Fruit fly (Drosophila melanogaster): Measurements from ENCODE around the gene Lectin-galC1.

The Lectin-galC1 gene

dm6 chr2L:19426330-19426781 lies 9.1 kb downstream of the Lectin-galC1 start, which contains the start of gene Pax (continued):
- TF ChIP-seq sob (GFP tag; IDR thresholded peaks at IDR 0.05) (no peak), Ets65A (GFP tag) (no peak), CG13624 (GFP tag; optimal IDR thresholded peaks at IDR 0.05) (no peak), unpg (GFP tag; optimal IDR thresholded peaks at IDR 0.05) (no peak), bbx (GFP tag; IDR thresholded peaks at IDR 0.05; ENCODE audit: partially characterized antibody) (peak; percentile 95), exex (tag; optimal IDR thresholded peaks at IDR 0.05) (no peak), danr (GFP tag; IDR thresholded peaks at IDR 0.05) (no peak), Doc2 (GFP tag; IDR thresholded peaks at IDR 0.05) (no peak), jing (GFP tag; optimal IDR thresholded peaks at IDR 0.05) (no peak), CG17328 (GFP tag; IDR thresholded peaks at IDR 0.05) (no peak), CG15073 (GFP tag; optimal IDR thresholded peaks at IDR 0.05) (no peak), CTCF (GFP tag; optimal IDR thresholded peaks at IDR 0.05) (no peak), run (tag; optimal IDR thresholded peaks at IDR 0.05) (no peak), CG17385 (GFP tag; optimal IDR thresholded peaks at IDR 0.05) (no peak), Sox100B (GFP tag; optimal IDR thresholded peaks at IDR 0.05) (no peak), Hmx (GFP tag; optimal IDR thresholded peaks at IDR 0.05) (no peak), chinmo (GFP tag; IDR thresholded peaks at IDR 0.05; ENCODE audit: partially characterized antibody) (peak; percentile 96), CHES-1-like (GFP tag; optimal IDR thresholded peaks at IDR 0.05) (no peak), tio (GFP tag; optimal IDR thresholded peaks at IDR 0.05) (no peak), ranshi (GFP tag; IDR thresholded peaks at IDR 0.05) (no peak; the same call in 1 of the 2 replicates), odd (GFP tag; optimal IDR thresholded peaks at IDR 0.05) (no peak), jigr1 (GFP tag; IDR thresholded peaks at IDR 0.05) (no peak), CG12744 (GFP tag; optimal IDR thresholded peaks at IDR 0.05) (no peak), TFAM (GFP tag; optimal IDR thresholded peaks at IDR 0.05) (no peak), pb (GFP tag; optimal IDR thresholded peaks at IDR 0.05) (no peak), CG6272 (GFP tag; IDR thresholded peaks at IDR 0.05) (no peak), Asciz (GFP tag; optimal IDR thresholded peaks at IDR 0.05) (no peak), al (GFP tag; IDR thresholded peaks at IDR 0.05) (no peak), lov (optimal IDR thresholded peaks at IDR 0.05) (no peak), lov (GFP tag; IDR thresholded peaks at IDR 0.05) (no peak), CG1024 (GFP tag; IDR thresholded peaks at IDR 0.05) (no peak), Dll (GFP tag; IDR thresholded peaks at IDR 0.05; ENCODE audit: partially characterized antibody) (peak; percentile 99), CG14965 (GFP tag; optimal IDR thresholded peaks at IDR 0.05; ENCODE audit: borderline replicate concordance) (no peak), pros (GFP tag; optimal IDR thresholded peaks at IDR 0.05) (peak; percentile 19), lab (GFP tag; optimal IDR thresholded peaks at IDR 0.05) (no peak), CG1529 (GFP tag; optimal IDR thresholded peaks at IDR 0.05) (no peak), eyg (GFP tag; optimal IDR thresholded peaks at IDR 0.05) (no peak), ro (GFP tag; IDR thresholded peaks at IDR 0.05) (no peak), az2 (GFP tag; optimal IDR thresholded peaks at IDR 0.05) (no peak), schlank (tag; optimal IDR thresholded peaks at IDR 0.05) (no peak), bsh (GFP tag; optimal IDR thresholded peaks at IDR 0.05) (no peak), dysf (GFP tag; IDR thresholded peaks at IDR 0.05) (no peak), lmd (GFP tag; IDR thresholded peaks at IDR 0.05) (no peak), Hr3 (GFP tag; optimal IDR thresholded peaks at IDR 0.05) (no peak), Ada2b (GFP tag; IDR thresholded peaks at IDR 0.05) (no peak), CG17612 (GFP tag; IDR thresholded peaks at IDR 0.05) (no peak), Aef1 (GFP tag; IDR thresholded peaks at IDR 0.05) (no peak), pan (optimal IDR thresholded peaks at IDR 0.05) (no peak), pan (GFP tag; optimal IDR thresholded peaks at IDR 0.05 in 1 of 2, IDR thresholded peaks at IDR 0.05 in 1 of 2) (no peak), stwl (tag; optimal IDR thresholded peaks at IDR 0.05) (peak; percentile 31), ssp (GFP tag; IDR thresholded peaks at IDR 0.05) (no peak), mam (GFP tag; optimal IDR thresholded peaks at IDR 0.05) (no peak), CG7839 (tag; optimal IDR thresholded peaks at IDR 0.05) (no peak), CG17568 (GFP tag; optimal IDR thresholded peaks at IDR 0.05) (no peak)

Data from whole organism, embryonic.